Worm (Caenorhabditis elegans): ENCODE results near the gene btb-22.

ce11 chrII:3267815-3268214 is 31.7 kb upstream of the btb-22 start:
- no peak for TF ChIP-seq tra-4 (tag; optimal IDR thresholded peaks at IDR 0.05)
- TF ChIP-seq ceh-36 (tag; optimal IDR thresholded peaks at IDR 0.05), result no peak
- no peak for TF ChIP-seq ama-1 (optimal IDR thresholded peaks at IDR 0.05)
- TF ChIP-seq flt-1 (GFP tag; IDR thresholded peaks at IDR 0.05), result peak; percentile 60; the same call in 1 of the 2 replicates
- no peak for TF ChIP-seq hmbx-1 (tag; optimal IDR thresholded peaks at IDR 0.05)

All from whole organism, early embryonic.